Worm (Caenorhabditis elegans): Measurements from ENCODE around the gene W06G6.11.

The W06G6.11 gene

DNA sequence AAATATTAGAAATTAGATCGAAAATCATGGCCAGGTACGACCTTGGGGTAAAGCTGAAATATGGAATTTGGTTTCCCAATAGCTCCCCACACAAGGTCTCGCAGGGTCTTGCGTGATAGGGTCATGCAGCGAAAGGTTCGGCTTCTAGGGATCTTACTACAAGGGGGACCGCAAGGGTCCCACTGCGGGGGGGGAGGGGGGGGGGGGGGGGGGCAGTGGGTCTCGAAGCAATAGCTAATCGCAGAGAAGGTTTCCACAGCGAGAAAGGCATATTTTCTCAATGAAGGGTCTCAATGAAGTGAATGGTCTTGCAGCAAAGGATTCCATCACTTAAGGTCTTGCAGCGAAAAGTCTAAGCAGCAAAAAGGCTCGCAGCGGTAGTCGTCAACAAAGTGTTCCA lies 43.9 kb upstream of the W06G6.11 start:
- TF ChIP-seq egrh-3 (GFP tag; IDR thresholded peaks at IDR 0.05) (peak; percentile 90; the same call in 1 of the 2 replicates), gei-17 (GFP tag; optimal IDR thresholded peaks at IDR 0.05) (no peak), zfh-2 (GFP tag; conservative IDR thresholded peaks at IDR 0.05) (peak; percentile 92)

DNA sequence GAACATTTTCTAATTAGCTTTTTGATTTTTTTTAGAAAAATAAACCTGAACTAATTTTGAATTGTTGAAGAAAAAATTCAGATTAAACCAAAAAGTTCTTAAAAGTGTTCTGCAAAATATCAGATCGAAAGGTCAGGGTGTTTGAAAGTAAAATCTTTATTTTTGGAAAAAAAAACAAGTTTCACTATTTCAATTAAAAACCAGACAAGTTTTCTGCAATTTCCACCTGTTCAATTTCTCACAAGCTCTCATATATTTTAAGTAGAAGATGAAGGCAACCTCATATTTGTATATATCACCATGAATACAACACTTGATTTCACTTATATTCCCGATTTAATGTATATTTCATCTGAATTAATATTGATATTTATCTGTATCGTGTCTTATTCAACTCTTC lies 38.1 kb upstream of the W06G6.11 start, which contains the start of gene srz-102:
Gene srz-102 (plus strand): TSS at position 301 of the 400 bp plus-strand sequence.
- no peak for TF ChIP-seq snpc-4 (GFP tag; optimal IDR thresholded peaks at IDR 0.05)
- TF ChIP-seq snpc-4 (tag; optimal IDR thresholded peaks at IDR 0.05) = no peak
- TF ChIP-seq F52B5.7 (tag; optimal IDR thresholded peaks at IDR 0.05) = no peak
- TF ChIP-seq egrh-3 (GFP tag; IDR thresholded peaks at IDR 0.05) = no peak
- TF ChIP-seq D2030.7 (GFP tag; IDR thresholded peaks at IDR 0.05) = no peak
- no peak for TF ChIP-seq Y95B8A.8 (GFP tag; IDR thresholded peaks at IDR 0.05)
- no peak for TF ChIP-seq ztf-26 (tag; optimal IDR thresholded peaks at IDR 0.05)
- no peak for TF ChIP-seq F37B4.10 (GFP tag; IDR thresholded peaks at IDR 0.05)
- no peak for TF ChIP-seq dpl-1 (GFP tag; optimal IDR thresholded peaks at IDR 0.05)
- no peak for TF ChIP-seq B0035.1 (tag; optimal IDR thresholded peaks at IDR 0.05)
- no peak for TF ChIP-seq snpc-1.3 (tag; optimal IDR thresholded peaks at IDR 0.05; ENCODE audit: insufficient read depth)
- no peak for TF ChIP-seq F57A8.1 (GFP tag; optimal IDR thresholded peaks at IDR 0.05)
- TF ChIP-seq attf-5 (GFP tag; optimal IDR thresholded peaks at IDR 0.05) = no peak
- no peak for TF ChIP-seq bed-1 (GFP tag; IDR thresholded peaks at IDR 0.05)
- no peak for TF ChIP-seq ceh-100 (GFP tag; IDR thresholded peaks at IDR 0.05)
- no peak for TF ChIP-seq unc-62 (GFP tag; optimal IDR thresholded peaks at IDR 0.05)

DNA sequence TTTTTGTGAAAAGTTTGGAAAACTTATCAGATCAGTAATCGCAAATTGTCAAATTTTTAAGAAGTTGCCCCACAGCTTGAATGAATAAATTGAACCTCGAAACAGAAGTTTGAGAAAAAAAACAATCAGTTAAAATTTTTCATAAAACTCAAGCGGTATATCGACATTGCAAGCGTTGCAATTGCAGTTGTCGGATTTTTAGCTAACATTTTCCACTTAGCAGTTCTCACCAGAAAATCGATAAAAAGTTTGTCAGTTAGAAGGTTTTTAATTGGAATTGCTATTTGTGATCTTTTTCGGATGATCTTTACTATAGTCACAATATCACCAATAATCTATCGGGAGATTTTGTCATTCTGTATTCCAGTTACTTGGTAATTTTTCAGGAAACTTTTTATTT lies 36.6 kb upstream of the W06G6.11 start, which contains the start of gene srw-43:
Gene srw-43 (plus strand): TSS at position 301 of the 400 bp plus-strand sequence.
- TF ChIP-seq ztf-28 (GFP tag; IDR thresholded peaks at IDR 0.05) (no peak), cebp-1 (GFP tag; IDR thresholded peaks at IDR 0.05) (no peak), cebp-1 (tag; optimal IDR thresholded peaks at IDR 0.05) (no peak), B0035.1 (tag; optimal IDR thresholded peaks at IDR 0.05) (no peak), dox-1 (GFP tag; IDR thresholded peaks at IDR 0.05) (no peak), fkh-3 (tag; optimal IDR thresholded peaks at IDR 0.05) (no peak), ceh-58 (GFP tag; IDR thresholded peaks at IDR 0.05) (no peak), rcor-1 (GFP tag; IDR thresholded peaks at IDR 0.05) (no peak)

DNA sequence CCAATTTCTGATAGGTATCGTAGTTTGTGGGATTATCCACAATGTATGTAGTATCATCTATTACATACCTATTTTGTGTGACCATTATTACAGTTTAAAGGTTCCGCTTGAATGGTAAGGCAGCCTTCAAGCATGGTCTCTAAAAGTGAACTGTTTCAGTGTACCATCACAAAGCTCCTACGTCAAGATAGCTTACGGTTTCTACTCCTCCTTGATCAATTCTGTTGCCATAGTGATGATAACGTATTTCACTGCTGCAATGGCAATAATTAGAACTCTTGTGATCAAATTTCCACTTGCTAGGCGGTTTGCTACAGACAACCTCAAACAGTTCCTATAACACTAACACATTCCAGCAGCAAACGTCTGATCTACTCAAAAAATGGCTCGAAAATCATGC lies 34.3 kb upstream of the W06G6.11 start:
- no peak for TF ChIP-seq hmg-20 (GFP tag; IDR thresholded peaks at IDR 0.05)

DNA sequence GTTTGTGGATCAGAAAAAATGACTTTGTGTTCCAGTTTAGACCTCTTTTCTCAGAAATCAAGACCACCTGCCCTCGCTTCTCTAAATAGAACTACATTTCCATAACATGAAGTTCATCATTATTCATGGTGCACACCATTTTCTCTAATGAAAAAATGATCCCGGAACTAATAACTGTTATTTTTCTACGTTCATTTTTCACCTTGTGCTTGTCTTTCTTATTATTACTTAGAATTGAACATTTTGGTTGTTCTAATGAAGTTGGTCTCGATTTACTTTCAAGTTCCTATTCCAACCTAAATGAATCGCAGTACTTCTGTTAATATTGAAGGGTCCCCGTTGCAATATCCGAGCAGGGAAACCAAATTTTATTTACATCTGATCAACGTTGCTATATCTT lies 33.8 kb upstream of the W06G6.11 start, which contains the start of gene srw-36:
Gene srw-36 (plus strand): TSS at position 301 of the 400 bp plus-strand sequence.
- TF ChIP-seq rpc-1 (optimal IDR thresholded peaks at IDR 0.05) (no peak), rpc-1 (tag; optimal IDR thresholded peaks at IDR 0.05) (no peak), K11D2.4 (GFP tag; IDR thresholded peaks at IDR 0.05) (no peak), sea-2 (GFP tag; IDR thresholded peaks at IDR 0.05) (no peak), hsf-1 (GFP tag; IDR thresholded peaks at IDR 0.05) (no peak), hrde-1 (tag; optimal IDR thresholded peaks at IDR 0.05; ENCODE audit: borderline replicate concordance) (no peak), dpl-1 (GFP tag; optimal IDR thresholded peaks at IDR 0.05) (no peak), ccch-3 (GFP tag; optimal IDR thresholded peaks at IDR 0.05) (no peak), let-526 (GFP tag; IDR thresholded peaks at IDR 0.05) (no peak), ceh-58 (GFP tag; IDR thresholded peaks at IDR 0.05) (no peak), xnd-1 (tag; optimal IDR thresholded peaks at IDR 0.05) (no peak), akir-1 (GFP tag; optimal IDR thresholded peaks at IDR 0.05) (no peak), T07F8.4 (tag; optimal IDR thresholded peaks at IDR 0.05) (no peak), B0035.1 (tag; optimal IDR thresholded peaks at IDR 0.05) (no peak), rec-8 (tag; optimal IDR thresholded peaks at IDR 0.05) (no peak), madf-8 (GFP tag; conservative IDR thresholded peaks at IDR 0.05) (no peak), madf-10 (tag; optimal IDR thresholded peaks at IDR 0.05) (no peak)
